Worm (Caenorhabditis elegans) whole organism, L1 larva: ENCODE data around the gene T04A6.2.
A peak's percentile ranks its signal among the peaks of the same experiment; 100 is the strongest.

Source experiments
- F16B12.6 ChIP-seq: fragments of 150-350 bp; optimal IDR thresholded peaks from 2 replicates; lab custom pipeline; 2014; ENCODE audit warnings: missing biosample characterization, missing genetic modification characterization
- aly-2 ChIP-seq: fragments of 150-350 bp; optimal IDR thresholded peaks from 2 replicates; lab custom pipeline; 2014; ENCODE audit warnings: missing biosample characterization, missing genetic modification characterization
- ceh-8 ChIP-seq: fragments of 200-800 bp; sonication (Bioruptor generic); optimal IDR thresholded peaks from 2 replicates; lab custom pipeline; 2018; ENCODE audit warnings: mild to moderate bottlenecking, missing genetic modification characterization, moderate library complexity, missing compliant biosample characterization
- ceh-82 ChIP-seq, 3 experiments: fragments of 150-350 bp in 1 of 3; sonication (generic microtip) in 2 of 3; optimal IDR thresholded peaks; 2 replicates each; lab custom pipeline; 2014 to 2017; ENCODE audit warnings: missing biosample characterization in 3 of 3, missing genetic modification characterization in 3 of 3
- efl-1 ChIP-seq, 4 experiments: fragments of 150-350 bp; optimal IDR thresholded peaks in 3 of 4; peaks in 1 of 4; 1 replicate in 1 of 4; 2 replicates in 3 of 4; lab custom pipeline; 2014; ENCODE audit warnings: missing biosample characterization in 2 of 4, missing genetic modification characterization in 2 of 4, missing genetic modification reagents in 2 of 4
- hlh-4 ChIP-seq: sonication (generic microtip); optimal IDR thresholded peaks from 2 replicates; lab custom pipeline; 2016; ENCODE audit warnings: mild to moderate bottlenecking, missing genetic modification characterization, missing compliant biosample characterization
- isw-1 ChIP-seq: fragments of 200-800 bp; sonication (Bioruptor generic); IDR thresholded peaks from 2 replicates; pipeline ENCODE4 v1.3.6; 2022; ENCODE audit warnings: missing genetic modification characterization, missing compliant biosample characterization
- jun-1 ChIP-seq: fragments of 150-350 bp; optimal IDR thresholded peaks from 2 replicates; lab custom pipeline; 2014; ENCODE audit warnings: missing biosample characterization, missing genetic modification reagents, missing genetic modification characterization
- mdl-1 ChIP-seq, 2 experiments: fragments of 150-350 bp; optimal IDR thresholded peaks; 2 replicates each; lab custom pipeline; 2014 to 2017; ENCODE audit warnings: missing biosample characterization in 2 of 2, missing genetic modification characterization in 2 of 2, inconsistent platforms in 1 of 2
- nhr-19 ChIP-seq: fragments of 200-800 bp; sonication (Bioruptor generic); conservative IDR thresholded peaks from 2 replicates; pipeline ENCODE4 v1.3.6; 2022; ENCODE audit warnings: missing genetic modification characterization, missing compliant biosample characterization
- snpc-4 ChIP-seq: fragments of 150-350 bp; optimal IDR thresholded peaks from 2 replicates; lab custom pipeline; 2014; ENCODE audit warnings: missing biosample characterization, missing genetic modification characterization
- sox-4 ChIP-seq: sonication (generic microtip); optimal IDR thresholded peaks from 2 replicates; lab custom pipeline; 2016; ENCODE audit warnings: missing genetic modification characterization, missing compliant biosample characterization
- unc-62 ChIP-seq: fragments of 150-350 bp; optimal IDR thresholded peaks from 2 replicates; lab custom pipeline; 2014; ENCODE audit warnings: missing biosample characterization, missing genetic modification reagents, missing genetic modification characterization
- ztf-4 ChIP-seq: fragments of 150-350 bp; optimal IDR thresholded peaks from 2 replicates; lab custom pipeline; 2014; ENCODE audit warnings: missing biosample characterization, missing genetic modification characterization

Gene T04A6.2

DNA sequence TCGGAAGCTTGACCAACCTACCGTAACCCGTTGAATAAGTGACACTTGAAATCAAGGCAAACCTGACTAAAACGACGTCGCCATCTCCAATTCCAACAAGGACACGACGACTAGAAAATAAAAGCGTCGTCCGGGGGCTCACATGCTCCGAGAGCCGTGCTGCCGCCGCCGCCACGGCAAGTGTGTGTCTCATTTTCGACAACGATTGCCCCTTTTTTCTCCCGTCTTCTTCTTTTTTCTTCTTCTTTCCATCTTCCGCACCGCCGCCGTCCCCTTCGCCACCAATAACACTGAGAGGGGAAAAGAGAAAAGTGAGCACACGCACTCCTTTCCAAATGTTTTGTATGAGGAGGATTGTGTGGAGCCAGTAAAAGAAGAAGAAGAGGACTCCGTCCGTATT, 46.5 kb downstream of the T04A6.2 start:
- TF ChIP-seq sox-4 (no peak), nhr-19 (GFP tag; lab: Robert Waterston, UW) (no peak), efl-1 (optimal IDR thresholded peaks at IDR 0.05; lab: Kevin White, UChicago) (no peak), efl-1 (GFP tag; optimal IDR thresholded peaks at IDR 0.05 in 1 of 2; lab: Kevin White, UChicago) (peak in 1 of 2 experiments; percentile 22), snpc-4 (tag; lab: Kevin White, UChicago) (no peak)

DNA sequence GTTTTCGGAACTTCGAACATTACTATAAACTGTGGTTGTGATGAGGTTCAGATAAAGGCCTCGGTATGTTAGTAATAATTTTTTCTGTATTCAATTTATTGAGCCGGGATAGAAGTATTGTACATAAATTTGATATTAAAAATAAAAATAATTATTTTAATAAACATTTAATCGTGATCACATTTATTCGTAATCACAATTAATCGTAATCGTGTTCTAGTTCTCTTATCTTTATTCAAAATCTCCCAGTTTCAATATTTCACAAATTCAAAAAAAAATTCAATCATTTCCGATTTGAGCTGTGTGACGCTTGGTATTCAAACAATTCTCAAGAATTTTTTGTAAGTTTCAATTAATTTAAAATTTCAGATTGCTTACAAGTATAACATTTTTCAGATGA, 47.3 kb downstream of the T04A6.2 start, which contains the start of gene lido-18:
Gene lido-18, plus strand, starts transcription at position 301 of the 400 bp plus-strand sequence.
- TF ChIP-seq ztf-4 (tag; lab: Kevin White, UChicago) (no peak), sox-4 (no peak), ceh-8 (GFP tag; lab: Kevin White, UChicago) (no peak), isw-1 (GFP tag; lab: Robert Waterston, UW) (no peak), F16B12.6 (no peak), hlh-4 (tag; lab: Kevin White, UChicago) (no peak), aly-2 (tag; lab: Kevin White, UChicago) (no peak), mdl-1 (tag; optimal IDR thresholded peaks at IDR 0.05; lab: Kevin White, UChicago) (no peak), ceh-82 (tag; optimal IDR thresholded peaks at IDR 0.05; lab: Kevin White, UChicago) (no peak), jun-1 (no peak), unc-62 (GFP tag; lab: Kevin White, UChicago) (no peak)
